Worm (Caenorhabditis elegans): ENCODE results near the gene sgcb-1.

- TF ChIP-seq mep-1 (tag; optimal IDR thresholded peaks at IDR 0.05) (no peak), ceh-83 (GFP tag; optimal IDR thresholded peaks at IDR 0.05) (no peak), sptf-1 (tag; optimal IDR thresholded peaks at IDR 0.05) (no peak)
Observed at ce11 chrII:294606-295005, 31.5 kb upstream of the sgcb-1 start, which contains the start of gene B0432.11.
